2 fruit fly cellular contexts compared by ENCODE assay signal in genomic region chr4:607498-607897, dm6.
TF ChIP-seq lines count a peak whose summit lies in the region.

Gene onecut, minus strand, starts transcription at chr4:607649.

- TF ChIP-seq CTCF in whole organism, embryonic (GFP tag; optimal IDR thresholded peaks at IDR 0.05; lab: Kevin White, UChicago): no peak

TF ChIP-seq in whole organism, adult, 20 proteins besides CTCF, POLR2A, EP300 and RAD21:
- TF ChIP-seq ovo (GFP tag; optimal IDR thresholded peaks at IDR 0.05; lab: Kevin White, UChicago) (no peak), CG14711 (tag; optimal IDR thresholded peaks at IDR 0.05; lab: Kevin White, UChicago) (peak; percentile 51)

TF ChIP-seq in whole organism, embryonic, 481 proteins besides CTCF, POLR2A, EP300 and RAD21:
- TF ChIP-seq tll (GFP tag; optimal IDR thresholded peaks at IDR 0.05; lab: Kevin White, UChicago) (no peak), CG4360 (GFP tag; IDR thresholded peaks at IDR 0.05; lab: Robert Waterston, UW) (no peak), pros (GFP tag; optimal IDR thresholded peaks at IDR 0.05; lab: Kevin White, UChicago) (peak; percentile 23), ap (GFP tag; IDR thresholded peaks at IDR 0.05; lab: Robert Waterston, UW) (no peak), hb (GFP tag; IDR thresholded peaks at IDR 0.05; lab: Robert Waterston, UW; ENCODE audit: partially characterized antibody) (no peak), CHES-1-like (GFP tag; optimal IDR thresholded peaks at IDR 0.05; lab: Kevin White, UChicago) (no peak), ewg (GFP tag; optimal IDR thresholded peaks at IDR 0.05; lab: Kevin White, UChicago) (peak; percentile 93), Lim3 (GFP tag; IDR thresholded peaks at IDR 0.05; lab: Robert Waterston, UW) (no peak), Myb (GFP tag; optimal IDR thresholded peaks at IDR 0.05; lab: Kevin White, UChicago) (peak; percentile 25), CG9727 (GFP tag; optimal IDR thresholded peaks at IDR 0.05; lab: Kevin White, UChicago) (no peak), gfzf (GFP tag; optimal IDR thresholded peaks at IDR 0.05; lab: Kevin White, UChicago) (no peak), CG32772 (GFP tag; IDR thresholded peaks at IDR 0.05; lab: Robert Waterston, UW) (no peak), sim (GFP tag; IDR thresholded peaks at IDR 0.05; lab: Robert Waterston, UW) (no peak), CG7357 (GFP tag; IDR thresholded peaks at IDR 0.05; lab: Robert Waterston, UW) (peak; percentile 57; the same call in 1 of the 3 replicates), nerfin-1 (tag; optimal IDR thresholded peaks at IDR 0.05; lab: Kevin White, UChicago) (peak; percentile 45), CG10543 (GFP tag; optimal IDR thresholded peaks at IDR 0.05; lab: Kevin White, UChicago) (no peak), NK7.1 (GFP tag; optimal IDR thresholded peaks at IDR 0.05; lab: Kevin White, UChicago) (no peak), CG14667 (GFP tag; IDR thresholded peaks at IDR 0.05; lab: Robert Waterston, UW) (no peak), bbx (GFP tag; IDR thresholded peaks at IDR 0.05; lab: Robert Waterston, UW; ENCODE audit: partially characterized antibody) (0 out of 2 replicates have a peak, but pooled peaks have one; percentile 26), CG6175 (GFP tag; IDR thresholded peaks at IDR 0.05; lab: Robert Waterston, UW) (no peak), CG17802 (tag; optimal IDR thresholded peaks at IDR 0.05; lab: Kevin White, UChicago) (peak; percentile 78), Dip3 (GFP tag; optimal IDR thresholded peaks at IDR 0.05; lab: Kevin White, UChicago) (no peak), CG2199 (GFP tag; IDR thresholded peaks at IDR 0.05; lab: Robert Waterston, UW) (0 out of 3 replicates have a peak, but pooled peaks have one; percentile 77), sens-2 (GFP tag; IDR thresholded peaks at IDR 0.05; lab: Robert Waterston, UW) (no peak), CG4707 (GFP tag; optimal IDR thresholded peaks at IDR 0.05; lab: Kevin White, UChicago) (no peak), seq (GFP tag; IDR thresholded peaks at IDR 0.05; lab: Robert Waterston, UW) (0 out of 2 replicates have a peak, but pooled peaks have one; percentile 29), HmgD (GFP tag; optimal IDR thresholded peaks at IDR 0.05; lab: Kevin White, UChicago) (peak; percentile 10), slou (GFP tag; optimal IDR thresholded peaks at IDR 0.05; lab: Kevin White, UChicago) (no peak), CG15011 (GFP tag; optimal IDR thresholded peaks at IDR 0.05; lab: Kevin White, UChicago) (no peak), pnt (GFP tag; optimal IDR thresholded peaks at IDR 0.05; lab: Kevin White, UChicago) (no peak), CG30020 (tag; optimal IDR thresholded peaks at IDR 0.05; lab: Kevin White, UChicago) (peak; percentile 89), Mrtf (GFP tag; IDR thresholded peaks at IDR 0.05; lab: Robert Waterston, UW) (no peak), CG18011 (GFP tag; optimal IDR thresholded peaks at IDR 0.05; lab: Kevin White, UChicago) (no peak), Neu2 (GFP tag; optimal IDR thresholded peaks at IDR 0.05; lab: Kevin White, UChicago; ENCODE audit: borderline replicate concordance) (no peak), CG14441 (GFP tag; IDR thresholded peaks at IDR 0.05; lab: Robert Waterston, UW) (no peak), Awh (GFP tag; IDR thresholded peaks at IDR 0.05; lab: Robert Waterston, UW) (no peak), pfk (GFP tag; optimal IDR thresholded peaks at IDR 0.05; lab: Kevin White, UChicago) (peak; percentile 58), H2.0 (GFP tag; IDR thresholded peaks at IDR 0.05; lab: Robert Waterston, UW) (no peak), ac (GFP tag; optimal IDR thresholded peaks at IDR 0.05; lab: Kevin White, UChicago) (no peak), CG11723 (GFP tag; optimal IDR thresholded peaks at IDR 0.05; lab: Kevin White, UChicago) (peak; percentile 27), pum (GFP tag; optimal IDR thresholded peaks at IDR 0.05; lab: Kevin White, UChicago) (no peak), CG32767 (GFP tag; IDR thresholded peaks at IDR 0.05; lab: Robert Waterston, UW) (peak; percentile 15; the same call in 1 of the 2 replicates), ems (GFP tag; optimal IDR thresholded peaks at IDR 0.05; lab: Kevin White, UChicago) (no peak), CG13894 (tag; optimal IDR thresholded peaks at IDR 0.05; lab: Kevin White, UChicago) (peak; percentile 56), CG5180 (GFP tag; optimal IDR thresholded peaks at IDR 0.05; lab: Kevin White, UChicago) (no peak), zf30C (GFP tag; optimal IDR thresholded peaks at IDR 0.05; lab: Kevin White, UChicago) (no peak), dmrt99B (tag; optimal IDR thresholded peaks at IDR 0.05; lab: Kevin White, UChicago) (no peak), CG12155 (GFP tag; optimal IDR thresholded peaks at IDR 0.05; lab: Kevin White, UChicago) (no peak), Antp (GFP tag; optimal IDR thresholded peaks at IDR 0.05; lab: Kevin White, UChicago) (no peak), wek (GFP tag; optimal IDR thresholded peaks at IDR 0.05; lab: Kevin White, UChicago) (no peak), CG15514 (GFP tag; optimal IDR thresholded peaks at IDR 0.05; lab: Kevin White, UChicago) (no peak), CG12659 (GFP tag; optimal IDR thresholded peaks at IDR 0.05; lab: Kevin White, UChicago) (peak; percentile 6), pzg (GFP tag; optimal IDR thresholded peaks at IDR 0.05; lab: Kevin White, UChicago) (peak; percentile 34), Ets97D (GFP tag; optimal IDR thresholded peaks at IDR 0.05; lab: Kevin White, UChicago) (no peak), CG1603 (tag; optimal IDR thresholded peaks at IDR 0.05; lab: Kevin White, UChicago) (peak; percentile 69), D (optimal IDR thresholded peaks at IDR 0.05; lab: Kevin White, UChicago) (no peak), D (GFP tag; optimal IDR thresholded peaks at IDR 0.05; lab: Kevin White, UChicago) (no peak), Nf-YA (GFP tag; IDR thresholded peaks at IDR 0.05; lab: Robert Waterston, UW) (no peak), disco-r (GFP tag; optimal IDR thresholded peaks at IDR 0.05; lab: Kevin White, UChicago) (no peak), CG8924 (tag; optimal IDR thresholded peaks at IDR 0.05; lab: Kevin White, UChicago) (peak; percentile 6), CG3065 (GFP tag; optimal IDR thresholded peaks at IDR 0.05; lab: Kevin White, UChicago) (no peak)
